Worm (Caenorhabditis elegans): ENCODE results near the gene R04B5.1.

ce11 chrV:10064221-10064620 lies 13.9 kb downstream of the R04B5.1 start, which contains the start of gene fipr-13:
- TF ChIP-seq W03F9.2 (tag; optimal IDR thresholded peaks at IDR 0.05) (no peak), dao-5 (tag; optimal IDR thresholded peaks at IDR 0.05) (no peak), him-1 (tag; optimal IDR thresholded peaks at IDR 0.05) (no peak)
